Fruit fly (Drosophila melanogaster) whole organism, pupa: ENCODE measurements around the gene Aasdh.
A peak's percentile ranks its signal among the peaks of the same experiment; 100 is the strongest.

Experiments
- CG34367 ChIP-seq: fragments of 200-800 bp; sonication (Bioruptor generic); optimal IDR thresholded peaks from 2 replicates; lab custom pipeline; 2018; ENCODE audit warnings: missing biosample characterization, mild to moderate bottlenecking, missing genetic modification characterization
- CG8159 ChIP-seq: fragments of 200-800 bp; sonication (Bioruptor generic); optimal IDR thresholded peaks from 3 replicates; lab custom pipeline; 2018; ENCODE audit warnings: missing biosample characterization, mild to moderate bottlenecking, missing genetic modification characterization, moderate library complexity
- EcR ChIP-seq: fragments of 200-800 bp; sonication (Bioruptor generic); optimal IDR thresholded peaks from 3 replicates; lab custom pipeline; 2019; ENCODE audit warnings: missing biosample characterization, missing genetic modification characterization, mild to moderate bottlenecking, moderate library complexity, missing genetic modification reagents
- Pif1B ChIP-seq: fragments of 200-800 bp; sonication (Bioruptor generic); optimal IDR thresholded peaks from 3 replicates; lab custom pipeline; 2016; ENCODE audit warnings: missing biosample characterization, missing genetic modification characterization
- gl ChIP-seq: fragments of 200-800 bp; sonication (Bioruptor generic); optimal IDR thresholded peaks from 2 replicates; lab custom pipeline; 2018; ENCODE audit warnings: missing biosample characterization, mild to moderate bottlenecking, missing genetic modification characterization

- peak; percentile 31 for TF ChIP-seq EcR
- peak; percentile 38 for TF ChIP-seq CG8159 (tag; lab: Kevin White, UChicago)
- peak; percentile 6 for TF ChIP-seq Pif1B (GFP tag; lab: Kevin White, UChicago)
- TF ChIP-seq CG34367 (tag; lab: Kevin White, UChicago) = peak; percentile 43
- TF ChIP-seq gl (tag; lab: Kevin White, UChicago) = peak; percentile 69
Measured at dm6 chr2L:8420259-8420930, 29.0 kb downstream of the Aasdh start.
